Fruit fly (Drosophila melanogaster): ENCODE data around the gene CG33710.

DNA sequence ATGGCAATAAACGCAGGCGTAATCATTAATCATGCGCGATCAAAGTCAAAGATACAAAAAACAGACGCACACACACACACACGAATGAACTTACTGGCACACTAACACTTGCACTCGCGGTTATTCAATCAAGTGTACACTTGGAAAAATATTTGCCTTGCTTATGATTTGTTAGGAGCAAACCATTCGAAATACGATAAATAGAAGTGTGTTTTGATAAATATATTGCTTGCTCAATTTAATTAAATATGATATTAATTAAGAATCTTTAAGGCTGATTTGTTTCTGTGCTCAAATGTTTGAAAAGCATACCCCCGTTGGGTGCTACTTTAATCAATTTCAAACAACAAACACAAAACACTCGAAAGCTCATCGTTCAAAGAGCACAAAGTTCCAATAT is 7.1 kb downstream of the CG33710 start:
- TF ChIP-seq HLH3B (GFP tag; IDR thresholded peaks at IDR 0.05) = no peak
- TF ChIP-seq CG1647 (GFP tag; optimal IDR thresholded peaks at IDR 0.05) = no peak
- TF ChIP-seq CG10147 (GFP tag; optimal IDR thresholded peaks at IDR 0.05) = no peak
- TF ChIP-seq CG18476 (GFP tag; optimal IDR thresholded peaks at IDR 0.05) = peak; percentile 1
- peak; percentile 17 for TF ChIP-seq CG12769 (tag; optimal IDR thresholded peaks at IDR 0.05)
- TF ChIP-seq Blimp-1 (GFP tag; optimal IDR thresholded peaks at IDR 0.05) = peak; percentile 39
- TF ChIP-seq CG2889 (GFP tag; IDR thresholded peaks at IDR 0.05) = no peak
- TF ChIP-seq Atf3 (GFP tag; optimal IDR thresholded peaks at IDR 0.05) = no peak
- no peak for TF ChIP-seq fru (optimal IDR thresholded peaks at IDR 0.05)
- no peak for TF ChIP-seq gfzf (GFP tag; optimal IDR thresholded peaks at IDR 0.05)
- TF ChIP-seq gem (tag; optimal IDR thresholded peaks at IDR 0.05) = peak; percentile 61
- TF ChIP-seq GATAe (GFP tag; conservative IDR thresholded peaks at IDR 0.05) = no peak

All from whole organism, embryonic.